Worm (Caenorhabditis elegans): ENCODE results near the gene C14C10.2.

- no peak for TF ChIP-seq him-1 (tag; optimal IDR thresholded peaks at IDR 0.05)
- no peak for TF ChIP-seq W03F9.2 (tag; optimal IDR thresholded peaks at IDR 0.05)
- no peak for TF ChIP-seq dao-5 (tag; optimal IDR thresholded peaks at IDR 0.05)
Measured at ce11 chrV:12575846-12576245, 16.4 kb downstream of the C14C10.2 start.
